Worm (Caenorhabditis elegans) whole organism, early embryonic: ENCODE measurements around the gene laf-1.

ENCODE experiments used
- B0310.2 ChIP-seq: sonication (generic microtip); optimal IDR thresholded peaks from 2 replicates; lab custom pipeline; 2016; ENCODE audit warnings: mild to moderate bottlenecking, missing genetic modification characterization, missing compliant biosample characterization
- F13C5.2 ChIP-seq: sonication (generic microtip); optimal IDR thresholded peaks from 2 replicates; lab custom pipeline; 2017; ENCODE audit warnings: mild to moderate bottlenecking, missing genetic modification characterization, inconsistent platforms, missing compliant biosample characterization
- aly-1 ChIP-seq: sonication (generic microtip); optimal IDR thresholded peaks from 2 replicates; lab custom pipeline; 2016; ENCODE audit warnings: missing genetic modification characterization, missing compliant biosample characterization
- ama-1 ChIP-seq: fragments of 150-350 bp; optimal IDR thresholded peaks from 2 replicates; lab custom pipeline; 2014
- ceh-13 ChIP-seq: fragments of 200-800 bp; sonication (Bioruptor generic); optimal IDR thresholded peaks from 2 replicates; lab custom pipeline; 2018; ENCODE audit warnings: mild to moderate bottlenecking, missing genetic modification characterization, missing compliant biosample characterization
- ceh-36 ChIP-seq: sonication (generic microtip); optimal IDR thresholded peaks from 2 replicates; lab custom pipeline; 2016; ENCODE audit warnings: missing genetic modification characterization, inconsistent platforms, missing compliant biosample characterization
- ets-7 ChIP-seq: sonication (generic microtip); optimal IDR thresholded peaks from 2 replicates; lab custom pipeline; 2016; ENCODE audit warnings: missing genotype, missing genetic modification characterization, missing compliant biosample characterization
- flt-1 ChIP-seq: fragments of 200-800 bp; sonication (Bioruptor generic); IDR thresholded peaks from 2 replicates; pipeline ENCODE4 v1.3.6; 2022; ENCODE audit warnings: missing genetic modification characterization, missing compliant biosample characterization
- hnd-1 ChIP-seq: sonication (generic microtip); optimal IDR thresholded peaks from 2 replicates; lab custom pipeline; 2016; ENCODE audit warnings: missing genetic modification characterization, missing compliant biosample characterization
- pes-1 ChIP-seq: fragments of 200-800 bp; sonication (Bioruptor generic); IDR thresholded peaks from 2 replicates; pipeline ENCODE4 v1.3.6; 2022; ENCODE audit warnings: missing genetic modification reagents, missing genetic modification characterization, missing compliant biosample characterization
- scrt-1 ChIP-seq: fragments of 200-800 bp; sonication (Bioruptor generic); IDR thresholded peaks from 2 replicates; pipeline ENCODE4 v1.3.6; 2022; ENCODE audit warnings: missing genetic modification characterization, missing compliant biosample characterization
- tbx-11 ChIP-seq: fragments of 200-800 bp; sonication (Bioruptor generic); IDR thresholded peaks from 2 replicates; pipeline ENCODE4 v1.3.6; 2022; ENCODE audit warnings: missing genetic modification characterization, missing compliant biosample characterization
- tbx-37 ChIP-seq: fragments of 200-800 bp; sonication (Bioruptor generic); conservative IDR thresholded peaks from 2 replicates; pipeline ENCODE4 v1.3.6; 2022; ENCODE audit warnings: missing genetic modification reagents, missing genetic modification characterization, missing compliant biosample characterization
- tra-4 ChIP-seq: sonication (generic microtip); optimal IDR thresholded peaks from 2 replicates; lab custom pipeline; 2017; ENCODE audit warnings: missing genetic modification characterization, missing compliant biosample characterization

- TF ChIP-seq flt-1 (GFP tag; lab: Robert Waterston, UW), result no peak
- no peak for TF ChIP-seq tra-4 (tag; lab: Kevin White, UChicago)
- no peak for TF ChIP-seq tbx-37
- no peak for TF ChIP-seq B0310.2 (tag; lab: Kevin White, UChicago)
- no peak for TF ChIP-seq ama-1 (lab: Kevin White, UChicago)
- no peak for TF ChIP-seq tbx-11
- TF ChIP-seq ceh-36 (tag; lab: Kevin White, UChicago), result no peak
- TF ChIP-seq ceh-13 (GFP tag; lab: Kevin White, UChicago), result no peak
- no peak for TF ChIP-seq aly-1 (tag; lab: Kevin White, UChicago)
- TF ChIP-seq F13C5.2, result no peak
- TF ChIP-seq pes-1 (GFP tag; lab: Robert Waterston, UW), result no peak
- TF ChIP-seq ets-7 (tag; lab: Kevin White, UChicago), result no peak
- no peak for TF ChIP-seq scrt-1 (GFP tag; lab: Robert Waterston, UW)
- TF ChIP-seq hnd-1 (tag; lab: Kevin White, UChicago), result no peak
Observed at ce11 chrIII:2759308-2759707, 19.5 kb downstream of the laf-1 start.
